Fruit fly (Drosophila melanogaster) whole organism, embryonic: ENCODE results near the gene CG46309.
A peak's percentile ranks its signal among the peaks of the same experiment; 100 is the strongest.

Experiments used
- Atf6 ChIP-seq: fragments of 200-800 bp; sonication (Bioruptor generic); IDR thresholded peaks from 2 replicates; pipeline ENCODE4 v1.3.6; 2022; ENCODE audit warnings: missing biosample characterization, missing genetic modification characterization
- B-H1 ChIP-seq: fragments of 200-800 bp; sonication (Bioruptor generic); IDR thresholded peaks from 3 replicates; pipeline ENCODE4 v1.3.6; 2022; ENCODE audit warnings: missing biosample characterization, missing genetic modification characterization
- B-H2 ChIP-seq: fragments of 200-800 bp; sonication (Bioruptor generic); optimal IDR thresholded peaks from 2 replicates; lab custom pipeline; 2018; ENCODE audit warnings: missing biosample characterization, mild to moderate bottlenecking, missing genetic modification characterization
- Bdp1 ChIP-seq: fragments of 200-800 bp; sonication (Bioruptor generic); optimal IDR thresholded peaks from 3 replicates; lab custom pipeline; 2016; ENCODE audit warnings: missing biosample characterization, missing genetic modification characterization
- C15 ChIP-seq: fragments of 200-800 bp; sonication (Bioruptor generic); IDR thresholded peaks from 3 replicates; pipeline ENCODE4 v1.3.6; 2022; ENCODE audit warnings: missing biosample characterization, missing genetic modification characterization
- CG10267 ChIP-seq: fragments of 200-800 bp; sonication (Bioruptor generic); optimal IDR thresholded peaks from 2 replicates; lab custom pipeline; 2018; ENCODE audit warnings: missing biosample characterization, mild to moderate bottlenecking, missing genetic modification characterization, moderate library complexity
- CG10462 ChIP-seq: fragments of 200-800 bp; sonication (Bioruptor generic); optimal IDR thresholded peaks from 2 replicates; lab custom pipeline; 2016; ENCODE audit warnings: missing biosample characterization, missing genetic modification characterization
- CG11093 ChIP-seq: fragments of 200-800 bp; sonication (Bioruptor generic); IDR thresholded peaks from 3 replicates; pipeline ENCODE4 v1.3.6; 2022; ENCODE audit warnings: missing biosample characterization, missing genetic modification characterization
- CG13775 ChIP-seq: fragments of 200-800 bp; sonication (Bioruptor generic); optimal IDR thresholded peaks from 3 replicates; lab custom pipeline; 2017; ENCODE audit warnings: missing biosample characterization, mild to moderate bottlenecking, missing genetic modification characterization
- CG14050 ChIP-seq: fragments of 200-800 bp; sonication (Bioruptor generic); IDR thresholded peaks from 3 replicates; pipeline ENCODE4 v1.3.6; 2022; ENCODE audit warnings: missing biosample characterization, missing genetic modification characterization
- CG1792 ChIP-seq: fragments of 200-800 bp; sonication (Bioruptor generic); optimal IDR thresholded peaks from 2 replicates; lab custom pipeline; 2016; ENCODE audit warnings: missing biosample characterization, missing genetic modification characterization
- CG31388 ChIP-seq: fragments of 200-800 bp; sonication (Bioruptor generic); optimal IDR thresholded peaks from 2 replicates; lab custom pipeline; 2016; ENCODE audit warnings: missing biosample characterization, missing genetic modification characterization
- CG4424 ChIP-seq: fragments of 200-800 bp; sonication (Bioruptor generic); optimal IDR thresholded peaks from 3 replicates; lab custom pipeline; 2016; ENCODE audit warnings: missing biosample characterization, missing genetic modification characterization
- CG4617 ChIP-seq: fragments of 200-800 bp; sonication (Bioruptor generic); optimal IDR thresholded peaks from 3 replicates; lab custom pipeline; 2016; ENCODE audit warnings: missing biosample characterization, missing genetic modification characterization, borderline replicate concordance
- CG6683 ChIP-seq: fragments of 200-800 bp; sonication (Bioruptor generic); optimal IDR thresholded peaks from 2 replicates; lab custom pipeline; 2017; ENCODE audit warnings: missing biosample characterization, mild to moderate bottlenecking, missing genetic modification characterization, missing genetic modification reagents
- CG6765 ChIP-seq: fragments of 200-800 bp; sonication (Bioruptor generic); optimal IDR thresholded peaks from 3 replicates; lab custom pipeline; 2017; ENCODE audit warnings: missing biosample characterization, mild to moderate bottlenecking, missing genetic modification characterization
- CG7556 ChIP-seq: fragments of 200-800 bp; sonication (Bioruptor generic); optimal IDR thresholded peaks from 2 replicates; lab custom pipeline; 2017; ENCODE audit warnings: missing biosample characterization, mild to moderate bottlenecking, missing genetic modification characterization
- CG8290 ChIP-seq, 3 experiments: fragments of 200-800 bp; sonication (Bioruptor generic); optimal IDR thresholded peaks; 2 replicates each; lab custom pipeline; 2016 to 2019; ENCODE audit warnings: missing biosample characterization in 3 of 3, missing genetic modification characterization in 3 of 3, mild to moderate bottlenecking in 2 of 3, moderate library complexity in 1 of 3
- D ChIP-seq, 2 experiments: fragments of 200-800 bp in 1 of 2; fragments of >200 bp in 1 of 2; sonication (Bioruptor generic) in 1 of 2; optimal IDR thresholded peaks; 2 replicates in 1 of 2; 3 replicates in 1 of 2; lab custom pipeline; 2017; ENCODE audit warnings: mild to moderate bottlenecking in 1 of 2, missing biosample characterization in 1 of 2, missing genetic modification characterization in 1 of 2, missing genetic modification reagents in 1 of 2
- Ets97D ChIP-seq: fragments of 200-800 bp; sonication (Bioruptor generic); optimal IDR thresholded peaks from 3 replicates; lab custom pipeline; 2016; ENCODE audit warnings: missing biosample characterization, missing genetic modification characterization
- H2.0 ChIP-seq: fragments of 200-800 bp; sonication (Bioruptor generic); IDR thresholded peaks from 2 replicates; pipeline ENCODE4 v1.3.6; 2022; ENCODE audit warnings: missing biosample characterization, missing genetic modification characterization
- Hmx ChIP-seq: fragments of 200-800 bp; sonication (Bioruptor generic); optimal IDR thresholded peaks from 2 replicates; lab custom pipeline; 2016; ENCODE audit warnings: missing biosample characterization, missing genetic modification characterization
- Hr51 ChIP-seq, 2 experiments: fragments of 200-800 bp; sonication (Bioruptor generic); optimal IDR thresholded peaks; 2 replicates in 1 of 2; 3 replicates in 1 of 2; lab custom pipeline; 2016 to 2018; ENCODE audit warnings: missing biosample characterization in 2 of 2, missing genetic modification characterization in 2 of 2, mild to moderate bottlenecking in 1 of 2, moderate library complexity in 1 of 2
- Lim3 ChIP-seq: fragments of 200-800 bp; sonication (Bioruptor generic); IDR thresholded peaks from 2 replicates; pipeline ENCODE4 v1.3.6; 2022; ENCODE audit warnings: missing biosample characterization, missing genetic modification characterization
- NC2β ChIP-seq: fragments of 200-800 bp; sonication (Bioruptor generic); optimal IDR thresholded peaks from 2 replicates; lab custom pipeline; 2016; ENCODE audit warnings: missing biosample characterization, missing genetic modification characterization
- Pdp1 ChIP-seq, 2 experiments: fragments of 200-800 bp; sonication (Bioruptor generic); optimal IDR thresholded peaks; 3 replicates each; lab custom pipeline; 2016; ENCODE audit warnings: missing biosample characterization in 2 of 2, missing genetic modification characterization in 2 of 2, mild to moderate bottlenecking in 1 of 2, moderate library complexity in 1 of 2
- Side ChIP-seq: fragments of 200-800 bp; sonication (Bioruptor generic); optimal IDR thresholded peaks from 2 replicates; lab custom pipeline; 2016; ENCODE audit warnings: missing biosample characterization, missing genetic modification characterization
- Stat92E ChIP-seq, 3 experiments: fragments of >200 bp in 2 of 3; fragments of 200-800 bp in 1 of 3; sonication (Bioruptor generic) in 1 of 3; optimal IDR thresholded peaks; 2 replicates each; lab custom pipeline; 2017 to 2019; ENCODE audit warnings: missing biosample characterization in 3 of 3, missing genetic modification characterization in 3 of 3, mild to moderate bottlenecking in 1 of 3, moderate library complexity in 1 of 3
- bab2 ChIP-seq: fragments of 200-800 bp; sonication (Bioruptor generic); optimal IDR thresholded peaks from 2 replicates; lab custom pipeline; 2016; ENCODE audit warnings: missing biosample characterization, missing genetic modification characterization
- cato ChIP-seq: fragments of 200-800 bp; sonication (Bioruptor generic); optimal IDR thresholded peaks from 2 replicates; lab custom pipeline; 2016; ENCODE audit warnings: missing biosample characterization, missing genetic modification characterization, borderline replicate concordance
- crol ChIP-seq: fragments of 200-800 bp; sonication (Bioruptor generic); IDR thresholded peaks from 2 replicates; pipeline ENCODE4 v1.3.6; 2022; ENCODE audit warnings: missing biosample characterization, missing genetic modification characterization
- cwo ChIP-seq: fragments of 200-800 bp; sonication (Bioruptor generic); optimal IDR thresholded peaks from 3 replicates; lab custom pipeline; 2017; ENCODE audit warnings: missing biosample characterization, missing genetic modification characterization, mild to moderate bottlenecking, moderate library complexity, missing genetic modification reagents
- exex ChIP-seq: fragments of 200-800 bp; sonication (Bioruptor generic); optimal IDR thresholded peaks from 4 replicates; lab custom pipeline; 2018; ENCODE audit warnings: missing biosample characterization, mild to moderate bottlenecking, missing genetic modification characterization, moderate library complexity
- fd64A ChIP-seq: fragments of 200-800 bp; sonication (Bioruptor generic); optimal IDR thresholded peaks from 3 replicates; lab custom pipeline; 2018; ENCODE audit warnings: missing biosample characterization, mild to moderate bottlenecking, missing genetic modification characterization
- kni ChIP-seq: fragments of 200-800 bp; sonication (Bioruptor generic); optimal IDR thresholded peaks from 3 replicates; lab custom pipeline; 2017; ENCODE audit warnings: mild to moderate bottlenecking, missing biosample characterization, missing genetic modification reagents, missing genetic modification characterization
- lola ChIP-seq, 3 experiments: fragments of >200 bp in 2 of 3; fragments of 200-800 bp in 1 of 3; sonication (Bioruptor generic) in 1 of 3; optimal IDR thresholded peaks; 2 replicates each; lab custom pipeline; 2017 to 2019; ENCODE audit warnings: missing biosample characterization in 3 of 3, missing genetic modification characterization in 3 of 3, mild to moderate bottlenecking in 1 of 3, moderate library complexity in 1 of 3
- mld ChIP-seq: fragments of 200-800 bp; sonication (Bioruptor generic); IDR thresholded peaks from 3 replicates; pipeline ENCODE4 v1.3.6; 2022; ENCODE audit warnings: missing biosample characterization, missing genetic modification characterization; ENCODE audit not compliant: partially characterized antibody
- nau ChIP-seq: fragments of 200-800 bp; sonication (Bioruptor generic); optimal IDR thresholded peaks from 3 replicates; lab custom pipeline; 2017; ENCODE audit warnings: missing biosample characterization, mild to moderate bottlenecking, missing genetic modification characterization, missing genetic modification reagents
- onecut ChIP-seq: fragments of 200-800 bp; sonication (Bioruptor generic); IDR thresholded peaks from 2 replicates; pipeline ENCODE4 v1.3.6; 2022; ENCODE audit warnings: missing biosample characterization, missing genetic modification characterization
- pum ChIP-seq: fragments of 200-800 bp; sonication (Bioruptor generic); optimal IDR thresholded peaks from 2 replicates; lab custom pipeline; 2016; ENCODE audit warnings: missing biosample characterization, missing genetic modification characterization
- run ChIP-seq: fragments of 200-800 bp; sonication (Bioruptor generic); optimal IDR thresholded peaks from 3 replicates; lab custom pipeline; 2018; ENCODE audit warnings: missing biosample characterization, mild to moderate bottlenecking, missing genetic modification characterization
- slp2 ChIP-seq: fragments of 200-800 bp; sonication (Bioruptor generic); optimal IDR thresholded peaks from 2 replicates; lab custom pipeline; 2016; ENCODE audit warnings: missing biosample characterization, missing genetic modification characterization
- sob ChIP-seq: fragments of 200-800 bp; sonication (Bioruptor generic); IDR thresholded peaks from 2 replicates; pipeline ENCODE4 v1.3.6; 2022; ENCODE audit warnings: missing biosample characterization, missing genetic modification characterization
- stc ChIP-seq: fragments of 200-800 bp; sonication (Bioruptor generic); IDR thresholded peaks from 2 replicates; pipeline ENCODE4 v1.3.6; 2022; ENCODE audit warnings: missing biosample characterization, missing genetic modification characterization
- tx ChIP-seq: fragments of 200-800 bp; sonication (Bioruptor generic); optimal IDR thresholded peaks from 2 replicates; lab custom pipeline; 2016; ENCODE audit warnings: missing biosample characterization, missing genetic modification characterization
- zfh2 ChIP-seq: fragments of 200-800 bp; sonication (Bioruptor generic); optimal IDR thresholded peaks from 2 replicates; lab custom pipeline; 2016; ENCODE audit warnings: missing biosample characterization, missing genetic modification characterization

Gene CG46309

dm6 chr2L:16299466-16300311 is 48.1 kb upstream of the CG46309 start, which contains the start of the genes heix and CG17328 (continued):
- TF ChIP-seq Side (GFP tag; lab: Kevin White, UChicago) (peak; percentile 32), lola (GFP tag; optimal IDR thresholded peaks at IDR 0.05; lab: Kevin White, UChicago) (peak in 1 of 3 experiments; percentile 70), D (optimal IDR thresholded peaks at IDR 0.05; lab: Kevin White, UChicago) (no peak), D (GFP tag; optimal IDR thresholded peaks at IDR 0.05; lab: Kevin White, UChicago) (peak; percentile 50), CG11093 (peak; percentile 61; the same call in 2 of the 3 replicates), Bdp1 (peak; percentile 63), CG31388 (GFP tag; lab: Kevin White, UChicago) (peak; percentile 6), CG10267 (tag; lab: Kevin White, UChicago) (peak; percentile 73), onecut (GFP tag; lab: Robert Waterston, UW) (peak; percentile 8; the same call in 1 of the 2 replicates), Ets97D (GFP tag; lab: Kevin White, UChicago) (peak; percentile 74), Stat92E (GFP tag; optimal IDR thresholded peaks at IDR 0.05; lab: Kevin White, UChicago) (no peak), slp2 (GFP tag; lab: Kevin White, UChicago) (peak; percentile 5), CG6683 (GFP tag; lab: Kevin White, UChicago) (no peak), Lim3 (GFP tag; lab: Robert Waterston, UW) (no peak), Hmx (peak; percentile 62), CG14050 (GFP tag; lab: Robert Waterston, UW) (peak; percentile 54), zfh2 (peak; percentile 69), cwo (GFP tag; lab: Kevin White, UChicago) (no peak), CG8290 (GFP tag; optimal IDR thresholded peaks at IDR 0.05; lab: Kevin White, UChicago) (peak; percentile 36), CG8290 (tag; optimal IDR thresholded peaks at IDR 0.05; lab: Kevin White, UChicago) (peak in 1 of 2 experiments; percentile 2), CG10462 (GFP tag; lab: Kevin White, UChicago) (peak; percentile 13), bab2 (GFP tag; lab: Kevin White, UChicago) (peak; percentile 52), crol (GFP tag; lab: Robert Waterston, UW) (peak; percentile 93), nau (no peak), pum (GFP tag; lab: Kevin White, UChicago) (peak; percentile 70), CG6765 (GFP tag; lab: Kevin White, UChicago) (no peak), CG4617 (GFP tag; lab: Kevin White, UChicago) (peak; percentile 94), NC2β (GFP tag; lab: Kevin White, UChicago) (peak; percentile 39), kni (GFP tag; lab: Kevin White, UChicago) (no peak), H2.0 (peak; percentile 68), CG7556 (GFP tag; lab: Kevin White, UChicago) (peak; percentile 72), CG13775 (peak; percentile 79), cato (GFP tag; lab: Kevin White, UChicago) (peak; percentile 69), CG4424 (GFP tag; lab: Kevin White, UChicago) (peak; percentile 77), sob (GFP tag; lab: Robert Waterston, UW) (peak; percentile 68), Atf6 (GFP tag; lab: Robert Waterston, UW) (peak; percentile 43; the same call in 1 of the 2 replicates), tx (GFP tag; lab: Kevin White, UChicago) (peak; percentile 22), exex (tag; lab: Kevin White, UChicago) (no peak), Hr51 (GFP tag; optimal IDR thresholded peaks at IDR 0.05; lab: Kevin White, UChicago) (peak in 1 of 2 experiments; percentile 13), CG1792 (GFP tag; lab: Kevin White, UChicago) (peak; percentile 1), B-H2 (GFP tag; lab: Kevin White, UChicago) (peak; percentile 73), B-H1 (GFP tag; lab: Robert Waterston, UW) (peak; percentile 34; the same call in 1 of the 3 replicates), stc (GFP tag; lab: Robert Waterston, UW) (peak; percentile 62), Pdp1 (GFP tag; optimal IDR thresholded peaks at IDR 0.05; lab: Kevin White, UChicago) (peak; percentile 53 to 74), C15 (GFP tag; lab: Robert Waterston, UW) (0 out of 3 replicates have a peak, but pooled peaks have one; percentile 15), mld (GFP tag; lab: Robert Waterston, UW) (no peak), run (tag; lab: Kevin White, UChicago) (no peak), fd64A (GFP tag; lab: Kevin White, UChicago) (no peak)
